Worm (Caenorhabditis elegans): Measurements from ENCODE around the gene mdt-15.

DNA sequence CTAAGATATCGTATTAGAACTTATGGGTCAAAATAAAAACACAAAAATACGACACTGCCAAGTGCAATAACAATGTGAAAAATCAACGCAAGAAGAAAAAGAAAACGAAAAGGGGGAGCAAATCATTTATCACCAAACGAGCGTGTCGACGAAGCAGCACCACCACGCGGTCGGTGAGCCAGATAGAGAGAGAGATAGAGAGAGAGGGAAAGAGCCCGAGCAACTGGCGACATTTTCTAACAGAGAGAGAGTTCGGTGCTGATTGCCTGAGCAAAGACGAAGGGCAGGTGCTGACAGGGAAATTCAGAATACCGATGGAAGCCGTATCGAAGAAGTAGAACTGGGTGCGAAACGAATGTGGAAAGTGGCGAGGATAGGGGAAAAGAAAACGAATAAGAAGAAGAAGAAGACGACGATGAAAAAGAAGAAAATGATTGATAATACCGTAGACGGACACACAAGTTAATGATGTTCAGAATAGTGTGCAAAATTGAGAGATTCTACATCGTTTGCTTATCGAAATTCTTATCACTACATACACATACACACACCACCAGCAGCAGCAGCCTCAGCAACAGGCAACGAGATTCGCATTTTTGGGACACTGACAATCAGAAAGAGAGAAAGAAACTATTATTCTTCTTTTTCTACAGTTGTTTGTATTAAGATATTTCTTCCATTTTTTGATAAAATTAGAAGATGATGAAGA, 1.8 kb upstream of the mdt-15 start:
- TF ChIP-seq tbx-11 (GFP tag; IDR thresholded peaks at IDR 0.05) (no peak), ama-1 (optimal IDR thresholded peaks at IDR 0.05) (no peak), ets-7 (tag; optimal IDR thresholded peaks at IDR 0.05) (no peak), tbx-37 (GFP tag; conservative IDR thresholded peaks at IDR 0.05) (no peak), F13C5.2 (tag; optimal IDR thresholded peaks at IDR 0.05) (no peak), sea-1 (GFP tag; conservative IDR thresholded peaks at IDR 0.05) (no peak), hmbx-1 (tag; optimal IDR thresholded peaks at IDR 0.05) (no peak), aly-1 (tag; optimal IDR thresholded peaks at IDR 0.05) (no peak), tra-4 (tag; optimal IDR thresholded peaks at IDR 0.05) (no peak), flt-1 (GFP tag; IDR thresholded peaks at IDR 0.05) (no peak)
